Worm (Caenorhabditis elegans): Measurements from ENCODE around the gene R05D8.7.

The R05D8.7 gene

ce11 chrV:2810164-2810563, 47.2 kb upstream of the R05D8.7 start, which contains the start of gene F54E2.1 (continued):
- no peak for TF ChIP-seq ceh-20 (GFP tag; IDR thresholded peaks at IDR 0.05)
- no peak for TF ChIP-seq nhr-111 (GFP tag; optimal IDR thresholded peaks at IDR 0.05)
- TF ChIP-seq ctbp-1 (GFP tag; IDR thresholded peaks at IDR 0.05) = no peak
- no peak for TF ChIP-seq zfp-2 (tag; optimal IDR thresholded peaks at IDR 0.05)
- TF ChIP-seq mdt-29 (GFP tag; IDR thresholded peaks at IDR 0.05) = no peak
- TF ChIP-seq lin-15B (tag; optimal IDR thresholded peaks at IDR 0.05) = no peak
- no peak for TF ChIP-seq nhr-10 (tag; optimal IDR thresholded peaks at IDR 0.05)
- TF ChIP-seq dmd-6 (GFP tag; IDR thresholded peaks at IDR 0.05) = peak; percentile 81
- no peak for TF ChIP-seq ces-1 (GFP tag; optimal IDR thresholded peaks at IDR 0.05)

ce11 chrV:2809443-2809842, 46.4 kb upstream of the R05D8.7 start:
- 0 out of 2 replicates have a peak, but pooled peaks have one; percentile 17 for TF ChIP-seq set-16 (GFP tag; IDR thresholded peaks at IDR 0.05)
- TF ChIP-seq hlh-11 (tag; optimal IDR thresholded peaks at IDR 0.05) = peak; percentile 9
- TF ChIP-seq R02D3.7 (tag; optimal IDR thresholded peaks at IDR 0.05) = no peak
- no peak for TF ChIP-seq spr-1 (tag; optimal IDR thresholded peaks at IDR 0.05)
- no peak for TF ChIP-seq hlh-30 (tag; optimal IDR thresholded peaks at IDR 0.05; ENCODE audit: insufficient read depth)
- TF ChIP-seq nhr-11 (tag; optimal IDR thresholded peaks at IDR 0.05) = peak; percentile 1
- no peak for TF ChIP-seq unc-39 (tag; optimal IDR thresholded peaks at IDR 0.05)

- TF ChIP-seq saeg-2 (GFP tag; IDR thresholded peaks at IDR 0.05) (no peak), ztf-11 (tag; optimal IDR thresholded peaks at IDR 0.05) (no peak), ceh-28 (tag; optimal IDR thresholded peaks at IDR 0.05) (no peak), aha-1 (tag) (peak; percentile 78), D1046.2 (GFP tag; IDR thresholded peaks at IDR 0.05) (no peak)
Measured at ce11 chrV:2807760-2808159, 44.8 kb upstream of the R05D8.7 start, which contains the start of gene ketn-1. TSS of gene ketn-1 (minus strand) at chrV:2807860.

- TF ChIP-seq ceh-28 (tag; optimal IDR thresholded peaks at IDR 0.05) (no peak), hlh-11 (tag; optimal IDR thresholded peaks at IDR 0.05) (peak; percentile 11), lin-15B (tag; optimal IDR thresholded peaks at IDR 0.05) (no peak), daf-16 (GFP tag; optimal IDR thresholded peaks at IDR 0.05) (peak in 1 of 2 experiments; percentile 35), daf-16 (tag; optimal IDR thresholded peaks at IDR 0.05) (no peak), set-16 (GFP tag; IDR thresholded peaks at IDR 0.05) (peak; percentile 48)
Measured at ce11 chrV:2803258-2803657, 40.2 kb upstream of the R05D8.7 start.

- TF ChIP-seq lsy-2 (tag; optimal IDR thresholded peaks at IDR 0.05) (no peak), unc-62 (GFP tag; optimal IDR thresholded peaks at IDR 0.05 in 1 of 2) (peak in 1 of 2 experiments; percentile 89), unc-62 (tag; optimal IDR thresholded peaks at IDR 0.05) (no peak), daf-16 (GFP tag; optimal IDR thresholded peaks at IDR 0.05) (peak in 1 of 2 experiments; percentile 68), daf-16 (tag; optimal IDR thresholded peaks at IDR 0.05) (no peak), hlh-11 (tag; optimal IDR thresholded peaks at IDR 0.05) (peak; percentile 14)
Measured at ce11 chrV:2801955-2802354, 38.9 kb upstream of the R05D8.7 start.

ce11 chrV:2800676-2801075, 37.7 kb upstream of the R05D8.7 start:
- TF ChIP-seq ceh-32 (tag; optimal IDR thresholded peaks at IDR 0.05; ENCODE audit: poor library complexity) = no peak
- no peak for TF ChIP-seq unc-62 (GFP tag; optimal IDR thresholded peaks at IDR 0.05 in 1 of 2)
- no peak for TF ChIP-seq unc-62 (tag; optimal IDR thresholded peaks at IDR 0.05)
- TF ChIP-seq lsy-2 (tag; optimal IDR thresholded peaks at IDR 0.05) = no peak
- no peak for TF ChIP-seq egl-27 (tag; optimal IDR thresholded peaks at IDR 0.05)
- TF ChIP-seq mdl-1 (tag; optimal IDR thresholded peaks at IDR 0.05) = no peak
- no peak for TF ChIP-seq nhr-102 (tag; optimal IDR thresholded peaks at IDR 0.05)
- no peak for TF ChIP-seq madf-5 (GFP tag; IDR thresholded peaks at IDR 0.05)
- TF ChIP-seq hlh-30 (tag; optimal IDR thresholded peaks at IDR 0.05; ENCODE audit: insufficient read depth) = no peak
- no peak for TF ChIP-seq mes-2 (tag; optimal IDR thresholded peaks at IDR 0.05; ENCODE audit: poor library complexity, severe bottlenecking)
- no peak for TF ChIP-seq ZK546.5 (tag; optimal IDR thresholded peaks at IDR 0.05)
- TF ChIP-seq nhr-237 (tag; optimal IDR thresholded peaks at IDR 0.05) = no peak
- peak; percentile 67 for TF ChIP-seq set-16 (GFP tag; IDR thresholded peaks at IDR 0.05)
- TF ChIP-seq dpl-1 (GFP tag; optimal IDR thresholded peaks at IDR 0.05) = no peak
- TF ChIP-seq daf-16 (GFP tag; optimal IDR thresholded peaks at IDR 0.05) = peak in 1 of 2 experiments; percentile 17
- TF ChIP-seq daf-16 (tag; optimal IDR thresholded peaks at IDR 0.05) = no peak
- TF ChIP-seq aha-1 (tag) = peak; percentile 47
- TF ChIP-seq pqm-1 (tag; optimal IDR thresholded peaks at IDR 0.05) = no peak
- no peak for TF ChIP-seq Y105C5A.15 (GFP tag; IDR thresholded peaks at IDR 0.05)
- TF ChIP-seq daf-8 (GFP tag; IDR thresholded peaks at IDR 0.05) = no peak
- no peak for TF ChIP-seq Y5F2A.4 (GFP tag; optimal IDR thresholded peaks at IDR 0.05)
- no peak for TF ChIP-seq egl-43 (GFP tag; IDR thresholded peaks at IDR 0.05)
